Worm (Caenorhabditis elegans) whole organism, mixed stage, embryonic: ENCODE results near the gene aos-1.
A peak's percentile ranks its signal among the peaks of the same experiment; 100 is the strongest.

Source experiments
- M03D4.4 ChIP-seq: sonication (generic microtip); optimal IDR thresholded peaks from 2 replicates; lab custom pipeline; 2017; ENCODE audit warnings: mild to moderate bottlenecking, missing genetic modification characterization, missing compliant biosample characterization
- ceh-39 ChIP-seq: fragments of 150-350 bp; optimal IDR thresholded peaks from 2 replicates; lab custom pipeline; 2014; ENCODE audit warnings: missing biosample characterization, missing genetic modification characterization
- ceh-43 ChIP-seq: fragments of 200-800 bp; sonication (Bioruptor generic); optimal IDR thresholded peaks from 2 replicates; lab custom pipeline; 2018; ENCODE audit warnings: mild to moderate bottlenecking, missing genetic modification characterization, moderate library complexity, missing compliant biosample characterization
- ces-1 ChIP-seq: fragments of 150-350 bp; optimal IDR thresholded peaks from 2 replicates; lab custom pipeline; 2014; ENCODE audit warnings: missing biosample characterization, missing genetic modification reagents, missing genetic modification characterization
- drap-1 ChIP-seq: fragments of 200-800 bp; sonication (Bioruptor generic); optimal IDR thresholded peaks from 3 replicates; lab custom pipeline; 2018; ENCODE audit warnings: mild to moderate bottlenecking, missing genetic modification characterization, missing compliant biosample characterization
- elt-1 ChIP-seq: sonication (generic microtip); optimal IDR thresholded peaks from 2 replicates; lab custom pipeline; 2017; ENCODE audit warnings: missing genetic modification characterization, mild to moderate bottlenecking, missing compliant biosample characterization, antibody characterized with exemption, moderate library complexity, borderline replicate concordance; ENCODE audit not compliant: insufficient read depth
- elt-3 ChIP-seq: fragments of 150-350 bp; optimal IDR thresholded peaks from 2 replicates; lab custom pipeline; 2014; ENCODE audit warnings: missing biosample characterization, missing genetic modification characterization
- flh-1 ChIP-seq: fragments of 200-800 bp; sonication (Bioruptor generic); optimal IDR thresholded peaks from 2 replicates; lab custom pipeline; 2018; ENCODE audit warnings: mild to moderate bottlenecking, missing genetic modification characterization, moderate library complexity, missing compliant biosample characterization
- ham-2 ChIP-seq: fragments of 200-800 bp; sonication (Bioruptor generic); optimal IDR thresholded peaks from 2 replicates; lab custom pipeline; 2018; ENCODE audit warnings: mild to moderate bottlenecking, missing genetic modification characterization, missing compliant biosample characterization
- hlh-1 ChIP-seq: fragments of 150-350 bp; optimal IDR thresholded peaks from 2 replicates; lab custom pipeline; 2014; ENCODE audit warnings: missing biosample characterization, missing genetic modification reagents, missing genetic modification characterization
- lin-13 ChIP-seq: fragments of 150-350 bp; optimal IDR thresholded peaks from 2 replicates; lab custom pipeline; 2014; ENCODE audit warnings: missing biosample characterization, missing genetic modification characterization
- mab-5 ChIP-seq: fragments of 150-350 bp; optimal IDR thresholded peaks from 2 replicates; lab custom pipeline; 2014; ENCODE audit warnings: missing biosample characterization, missing genetic modification characterization
- mep-1 ChIP-seq: fragments of 150-350 bp; optimal IDR thresholded peaks from 2 replicates; lab custom pipeline; 2017; ENCODE audit warnings: missing biosample characterization, missing genetic modification reagents, missing genetic modification characterization, inconsistent platforms
- mls-2 ChIP-seq: sonication (generic microtip); optimal IDR thresholded peaks from 2 replicates; lab custom pipeline; 2016; ENCODE audit warnings: mild to moderate bottlenecking, missing genetic modification characterization, moderate library complexity, missing compliant biosample characterization
- nhr-12 ChIP-seq: fragments of 150-350 bp; optimal IDR thresholded peaks from 2 replicates; lab custom pipeline; 2014; ENCODE audit warnings: missing biosample characterization, missing genetic modification characterization
- nhr-2 ChIP-seq: fragments of 150-350 bp; optimal IDR thresholded peaks from 2 replicates; lab custom pipeline; 2014; ENCODE audit warnings: missing biosample characterization, missing genetic modification characterization
- nhr-237 ChIP-seq: fragments of 150-350 bp; optimal IDR thresholded peaks from 2 replicates; lab custom pipeline; 2014; ENCODE audit warnings: missing biosample characterization, missing genetic modification characterization
- pha-4 ChIP-seq: fragments of 150-350 bp; optimal IDR thresholded peaks from 2 replicates; lab custom pipeline; 2018; ENCODE audit warnings: missing biosample characterization, missing genetic modification reagents, missing genetic modification characterization
- sem-2 ChIP-seq: fragments of 200-800 bp; sonication (Bioruptor generic); optimal IDR thresholded peaks from 2 replicates; lab custom pipeline; 2018; ENCODE audit warnings: mild to moderate bottlenecking, missing genetic modification characterization, missing compliant biosample characterization
- sptf-1 ChIP-seq: sonication (generic microtip); optimal IDR thresholded peaks from 2 replicates; lab custom pipeline; 2017; ENCODE audit warnings: mild to moderate bottlenecking, missing genetic modification characterization, moderate library complexity, missing compliant biosample characterization
- tbx-8 ChIP-seq: fragments of 200-800 bp; sonication (Bioruptor generic); optimal IDR thresholded peaks from 2 replicates; lab custom pipeline; 2018; ENCODE audit warnings: mild to moderate bottlenecking, missing genetic modification characterization, moderate library complexity, missing compliant biosample characterization
- unc-120 ChIP-seq: sonication (generic microtip); optimal IDR thresholded peaks from 2 replicates; lab custom pipeline; 2017; ENCODE audit warnings: missing genetic modification characterization, missing compliant biosample characterization; ENCODE audit not compliant: poor library complexity, severe bottlenecking
- unc-39 ChIP-seq: fragments of 150-350 bp; optimal IDR thresholded peaks from 2 replicates; lab custom pipeline; 2014; ENCODE audit warnings: missing biosample characterization, missing genetic modification characterization
- unc-62 ChIP-seq: fragments of 150-350 bp; optimal IDR thresholded peaks from 2 replicates; lab custom pipeline; 2014; ENCODE audit warnings: missing biosample characterization, missing genetic modification reagents, missing genetic modification characterization
- zip-8 ChIP-seq: fragments of 150-350 bp; optimal IDR thresholded peaks from 2 replicates; lab custom pipeline; 2014; ENCODE audit warnings: missing biosample characterization, missing genetic modification characterization
- ztf-11 ChIP-seq: fragments of 150-350 bp; optimal IDR thresholded peaks from 2 replicates; lab custom pipeline; 2014; ENCODE audit warnings: missing biosample characterization, missing genetic modification characterization

aos-1 gene

DNA sequence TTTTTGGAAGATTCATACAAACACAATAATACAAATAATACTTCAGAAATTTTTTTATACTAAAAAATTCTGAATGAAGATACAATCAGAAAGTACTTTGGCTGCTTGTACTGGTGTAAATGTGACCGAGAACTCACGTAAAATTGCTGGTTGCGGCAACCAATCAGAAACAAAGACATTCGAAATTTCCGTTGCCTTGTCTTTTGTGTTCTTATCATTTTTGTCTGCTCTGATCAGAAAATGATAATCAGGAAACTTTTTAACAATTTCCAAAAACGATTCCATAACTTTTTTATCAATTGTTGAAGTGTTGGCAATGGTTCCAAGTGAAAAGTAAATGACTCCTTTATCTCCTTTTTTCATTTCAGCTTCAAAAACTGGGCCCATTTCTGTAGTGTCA is 33.2 kb downstream of the aos-1 start:
- no peak for TF ChIP-seq mab-5 (tag; lab: Kevin White, UChicago)
- TF ChIP-seq drap-1 (GFP tag; lab: Kevin White, UChicago): no peak
- TF ChIP-seq unc-62: no peak
- TF ChIP-seq elt-1: no peak
- TF ChIP-seq, all 35 proteins: peak for 0

DNA sequence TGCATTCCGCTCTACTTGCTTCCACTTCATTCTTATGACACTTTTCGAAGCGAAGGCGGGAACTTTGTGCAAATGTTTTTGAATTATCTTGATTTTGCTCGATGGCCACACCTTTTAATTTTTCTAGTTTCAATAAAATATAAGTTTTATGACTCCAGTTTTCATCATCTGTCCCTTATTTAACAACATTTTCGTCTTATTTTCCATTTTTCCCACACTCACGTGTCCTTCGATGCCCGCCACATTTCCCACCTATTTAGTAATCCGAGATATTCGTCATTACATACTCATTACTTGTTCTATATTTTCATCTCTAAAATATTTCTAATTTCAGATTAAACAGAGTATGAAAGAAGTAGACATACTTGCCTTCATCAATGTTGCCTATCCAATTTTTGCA is 35.7 kb downstream of the aos-1 start, which contains the start of gene srd-49:
TSS of gene srd-49 (plus strand) at position 301 of the 400 bp plus-strand sequence.
- TF ChIP-seq sptf-1 (tag; lab: Kevin White, UChicago) (no peak), ceh-39 (tag; lab: Kevin White, UChicago) (no peak), nhr-12 (tag; lab: Kevin White, UChicago) (no peak), nhr-237 (tag; lab: Kevin White, UChicago) (no peak), elt-3 (tag; lab: Kevin White, UChicago) (no peak), lin-13 (tag; lab: Kevin White, UChicago) (no peak), mls-2 (no peak), ztf-11 (tag; lab: Kevin White, UChicago) (no peak), mep-1 (tag; lab: Kevin White, UChicago) (no peak), zip-8 (tag; lab: Kevin White, UChicago) (no peak), unc-39 (tag; lab: Kevin White, UChicago) (no peak)

DNA sequence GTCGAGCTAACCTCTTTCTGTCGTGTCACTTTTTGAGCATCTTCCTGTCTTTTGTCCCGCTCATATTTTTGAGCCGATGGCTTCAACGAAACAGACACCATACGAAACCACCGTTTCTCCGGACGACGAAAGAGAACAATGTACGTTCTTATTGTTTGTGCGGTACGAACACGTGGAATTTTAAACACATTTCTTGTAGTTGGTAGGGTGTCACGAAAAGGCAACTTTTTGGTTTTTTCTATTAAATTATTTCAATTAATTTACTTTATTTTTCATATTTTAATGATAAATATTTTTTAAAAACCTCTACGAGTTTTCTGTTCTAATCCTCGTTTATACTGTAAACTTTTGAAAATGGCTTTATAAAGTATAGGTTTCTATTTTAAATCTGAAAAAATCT is 38.9 kb downstream of the aos-1 start, which contains the start of gene R04B5.11:
TSS of gene R04B5.11 (minus strand) at position 101 of the 400 bp plus-strand sequence.
- TF ChIP-seq pha-4 (tag; lab: Kevin White, UChicago): no peak
- TF ChIP-seq unc-120 (tag; lab: Kevin White, UChicago): no peak
- TF ChIP-seq sem-2 (GFP tag; lab: Kevin White, UChicago): no peak
- no peak for TF ChIP-seq sptf-1 (tag; lab: Kevin White, UChicago)
- no peak for TF ChIP-seq hlh-1 (tag; lab: Kevin White, UChicago)
- TF ChIP-seq unc-39 (tag; lab: Kevin White, UChicago): no peak

DNA sequence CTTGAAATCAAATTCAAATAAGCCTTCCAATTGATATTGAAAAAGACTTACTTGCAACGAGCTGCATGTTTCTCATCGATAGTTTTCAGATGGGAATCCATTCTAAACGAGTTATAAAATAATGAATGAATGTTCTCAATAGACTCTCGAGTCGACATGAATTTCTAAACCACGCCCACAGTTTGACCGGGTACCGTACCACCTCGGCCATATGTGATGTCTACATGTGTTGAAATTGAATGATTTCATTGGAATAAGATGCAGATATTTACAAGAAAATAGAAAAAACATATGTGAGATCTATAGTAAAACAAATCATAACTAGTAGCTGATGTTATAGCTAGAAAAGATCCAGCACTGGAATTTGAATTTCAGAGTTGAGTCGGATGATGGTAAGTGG is 39.6 kb downstream of the aos-1 start, which contains the start of gene R04B5.7:
TSS of gene R04B5.7 (minus strand) at position 101 of the 400 bp plus-strand sequence.
- no peak for TF ChIP-seq tbx-8 (GFP tag; lab: Kevin White, UChicago)

DNA sequence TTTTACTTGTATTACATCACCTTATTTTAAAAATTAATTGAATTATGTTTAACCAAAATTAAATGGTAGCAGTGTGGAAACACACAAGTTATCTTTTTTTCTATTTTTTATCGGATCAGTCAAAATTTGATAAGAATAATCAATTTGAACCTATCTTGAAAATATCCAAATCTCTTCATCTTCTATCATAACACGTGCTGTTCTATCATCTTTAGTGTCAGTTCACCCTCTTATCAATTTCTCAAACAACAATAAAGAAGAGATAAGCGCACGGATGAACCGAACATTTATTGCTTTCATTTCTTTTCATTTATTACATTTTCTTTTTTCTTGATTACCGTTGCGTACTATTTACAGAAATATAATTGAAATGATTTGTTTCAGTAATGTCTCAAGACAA is 43.0 kb downstream of the aos-1 start, which contains the start of gene R04B5.5:
TSS of gene R04B5.5 (plus strand) at position 378 of the 400 bp plus-strand sequence.
- TF ChIP-seq elt-3 (tag; lab: Kevin White, UChicago): peak; percentile 86
- no peak for TF ChIP-seq nhr-12 (tag; lab: Kevin White, UChicago)
- TF ChIP-seq ham-2: no peak
- peak; percentile 30 for TF ChIP-seq elt-1
- TF ChIP-seq M03D4.4 (tag; lab: Kevin White, UChicago): no peak
- no peak for TF ChIP-seq ceh-43
- peak; percentile 62 for TF ChIP-seq unc-62
- TF ChIP-seq, all 35 proteins: peak for 3

DNA sequence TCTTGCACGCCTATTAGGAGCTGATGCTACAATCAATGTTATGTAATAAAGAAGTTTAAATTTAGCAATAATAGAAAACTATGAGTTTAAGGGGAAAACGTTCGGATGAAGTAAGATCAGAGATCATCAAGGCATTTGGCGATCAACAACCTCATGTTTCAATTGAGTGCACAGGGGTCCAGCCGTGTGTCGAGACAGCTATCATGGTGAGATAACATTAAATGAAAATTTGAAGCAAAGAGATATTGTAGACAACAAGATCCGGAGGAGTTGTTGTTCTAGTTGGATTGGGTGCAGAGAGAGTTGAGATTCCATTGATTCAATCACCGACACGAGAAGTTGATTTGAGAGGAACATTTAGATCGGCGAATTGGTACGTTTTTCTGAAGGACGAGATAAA is 44.0 kb downstream of the aos-1 start:
- TF ChIP-seq hlh-1 (tag; lab: Kevin White, UChicago): peak; percentile 52
- TF ChIP-seq sem-2 (GFP tag; lab: Kevin White, UChicago): no peak

DNA sequence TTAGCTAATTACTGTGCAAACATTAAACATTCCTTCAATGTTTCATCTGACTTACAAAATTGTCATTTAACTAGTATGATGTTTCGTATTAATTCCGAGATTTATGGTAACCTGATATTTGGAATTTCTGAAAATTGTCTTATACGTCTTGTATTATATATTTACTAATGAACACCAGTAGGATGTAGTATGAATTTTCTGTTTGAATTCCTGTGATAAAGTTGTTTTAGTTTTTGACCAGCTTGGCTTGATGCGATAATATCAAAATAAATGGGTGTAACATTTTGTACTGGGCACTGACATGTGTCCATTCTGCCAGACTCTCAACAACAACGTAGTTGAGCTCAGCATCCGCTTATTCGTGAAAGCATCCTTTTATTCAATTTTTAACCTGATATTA is 45.2 kb downstream of the aos-1 start, which contains the start of gene R04B5.6:
TSS of gene R04B5.6 (plus strand) at position 301 of the 400 bp plus-strand sequence.
- TF ChIP-seq flh-1 (GFP tag; lab: Kevin White, UChicago) (no peak), nhr-2 (tag; lab: Kevin White, UChicago) (no peak), nhr-12 (tag; lab: Kevin White, UChicago) (no peak), sem-2 (GFP tag; lab: Kevin White, UChicago) (no peak), sptf-1 (tag; lab: Kevin White, UChicago) (no peak), hlh-1 (tag; lab: Kevin White, UChicago) (peak; percentile 6), ces-1 (GFP tag; lab: Kevin White, UChicago) (no peak)
